Fruit fly (Drosophila melanogaster) whole organism, embryonic: ENCODE results near the gene RPA3.
A peak's percentile ranks its signal among the peaks of the same experiment; 100 is the strongest.

Experiments
- CG1024 ChIP-seq: fragments of 200-800 bp; sonication (Bioruptor generic); IDR thresholded peaks from 2 replicates; pipeline ENCODE4 v1.3.6; 2022; ENCODE audit warnings: missing biosample characterization, missing genetic modification characterization
- CG10565 ChIP-seq: fragments of 200-800 bp; sonication (Bioruptor generic); optimal IDR thresholded peaks from 3 replicates; lab custom pipeline; 2016; ENCODE audit warnings: missing biosample characterization, mild to moderate bottlenecking, missing genetic modification characterization
- CG13424 ChIP-seq: fragments of 200-800 bp; sonication (Bioruptor generic); optimal IDR thresholded peaks from 2 replicates; lab custom pipeline; 2019; ENCODE audit warnings: missing biosample characterization, mild to moderate bottlenecking, missing genetic modification characterization, moderate library complexity
- CG14441 ChIP-seq: fragments of 200-800 bp; sonication (Bioruptor generic); IDR thresholded peaks from 2 replicates; pipeline ENCODE4 v1.3.6; 2022; ENCODE audit warnings: missing biosample characterization, missing genetic modification characterization
- CG14710 ChIP-seq: fragments of 200-800 bp; sonication (Bioruptor generic); optimal IDR thresholded peaks from 3 replicates; lab custom pipeline; 2019; ENCODE audit warnings: missing biosample characterization, mild to moderate bottlenecking, missing genetic modification characterization, moderate library complexity
- CG1603 ChIP-seq: fragments of 200-800 bp; sonication (Bioruptor generic); optimal IDR thresholded peaks from 2 replicates; lab custom pipeline; 2019; ENCODE audit warnings: missing biosample characterization, mild to moderate bottlenecking, missing genetic modification characterization, moderate library complexity
- CG17385 ChIP-seq: fragments of 200-800 bp; sonication (Bioruptor generic); optimal IDR thresholded peaks from 3 replicates; lab custom pipeline; 2018; ENCODE audit warnings: missing biosample characterization, mild to moderate bottlenecking, missing genetic modification characterization
- CG17802 ChIP-seq: fragments of 200-800 bp; sonication (Bioruptor generic); optimal IDR thresholded peaks from 2 replicates; lab custom pipeline; 2018; ENCODE audit warnings: missing biosample characterization, mild to moderate bottlenecking, missing genetic modification characterization, moderate library complexity
- CG18011 ChIP-seq: fragments of 200-800 bp; sonication (Bioruptor generic); optimal IDR thresholded peaks from 2 replicates; lab custom pipeline; 2017; ENCODE audit warnings: missing biosample characterization, missing genetic modification characterization, mild to moderate bottlenecking, moderate library complexity, missing genotype
- CG18476 ChIP-seq: fragments of 200-800 bp; sonication (Bioruptor generic); optimal IDR thresholded peaks from 2 replicates; lab custom pipeline; 2016; ENCODE audit warnings: missing biosample characterization, mild to moderate bottlenecking, missing genetic modification characterization
- CG31224 ChIP-seq: fragments of 200-800 bp; sonication (Bioruptor generic); IDR thresholded peaks from 2 replicates; pipeline ENCODE4 v1.3.6; 2022; ENCODE audit warnings: missing biosample characterization, missing genetic modification characterization
- CG3163 ChIP-seq: fragments of 200-800 bp; sonication (Bioruptor generic); optimal IDR thresholded peaks from 3 replicates; lab custom pipeline; 2016; ENCODE audit warnings: missing biosample characterization, missing genetic modification characterization
- CG33213 ChIP-seq: fragments of 200-800 bp; sonication (Bioruptor generic); optimal IDR thresholded peaks from 3 replicates; lab custom pipeline; 2016; ENCODE audit warnings: missing biosample characterization, missing genetic modification characterization
- CG4617 ChIP-seq: fragments of 200-800 bp; sonication (Bioruptor generic); optimal IDR thresholded peaks from 3 replicates; lab custom pipeline; 2016; ENCODE audit warnings: missing biosample characterization, missing genetic modification characterization, borderline replicate concordance
- CG4854 ChIP-seq: fragments of 200-800 bp; sonication (Bioruptor generic); optimal IDR thresholded peaks from 2 replicates; lab custom pipeline; 2016; ENCODE audit warnings: missing biosample characterization, missing genetic modification characterization, inconsistent platforms
- CG6791 ChIP-seq: fragments of 200-800 bp; sonication (Bioruptor generic); IDR thresholded peaks from 3 replicates; pipeline ENCODE4 v1.3.6; 2022; ENCODE audit warnings: missing biosample characterization, missing genetic modification characterization; ENCODE audit not compliant: partially characterized antibody
- CG7372 ChIP-seq: fragments of 200-800 bp; sonication (Bioruptor generic); IDR thresholded peaks from 2 replicates; pipeline ENCODE4 v1.3.6; 2022; ENCODE audit warnings: missing biosample characterization, missing genetic modification characterization
- CG8281 ChIP-seq: fragments of 200-800 bp; sonication (Bioruptor generic); optimal IDR thresholded peaks from 2 replicates; lab custom pipeline; 2018; ENCODE audit warnings: missing biosample characterization, mild to moderate bottlenecking, missing genetic modification characterization, moderate library complexity
- CG8359 ChIP-seq: fragments of 200-800 bp; sonication (Bioruptor generic); optimal IDR thresholded peaks from 2 replicates; lab custom pipeline; 2017; ENCODE audit warnings: missing biosample characterization, mild to moderate bottlenecking, missing genetic modification characterization, borderline replicate concordance
- CG8765 ChIP-seq: fragments of 200-800 bp; sonication (Bioruptor generic); IDR thresholded peaks from 2 replicates; pipeline ENCODE4 v1.3.6; 2022; ENCODE audit warnings: missing biosample characterization, missing genetic modification characterization
- Dp ChIP-seq: fragments of 200-800 bp; sonication (Bioruptor generic); optimal IDR thresholded peaks from 2 replicates; lab custom pipeline; 2018; ENCODE audit warnings: missing biosample characterization, mild to moderate bottlenecking, missing genetic modification characterization, moderate library complexity
- Dref ChIP-seq: fragments of 200-800 bp; sonication (Bioruptor generic); IDR thresholded peaks from 2 replicates; pipeline ENCODE4 v1.3.6; 2022; ENCODE audit warnings: missing biosample characterization, missing genetic modification characterization
- E2f1 ChIP-seq: fragments of 200-800 bp; sonication (Bioruptor generic); IDR thresholded peaks from 2 replicates; pipeline ENCODE4 v1.3.6; 2022; ENCODE audit warnings: missing biosample characterization, missing genetic modification characterization
- E2f2 ChIP-seq: fragments of 200-800 bp; sonication (Bioruptor generic); IDR thresholded peaks from 2 replicates; pipeline ENCODE4 v1.3.6; 2022; ENCODE audit warnings: missing biosample characterization, missing genetic modification characterization
- HLH4C ChIP-seq: fragments of 200-800 bp; sonication (Bioruptor generic); IDR thresholded peaks from 3 replicates; pipeline ENCODE4 v1.3.6; 2022; ENCODE audit warnings: missing biosample characterization, missing genetic modification characterization; ENCODE audit not compliant: partially characterized antibody
- HLHmδ ChIP-seq: fragments of 200-800 bp; sonication (Bioruptor generic); optimal IDR thresholded peaks from 2 replicates; lab custom pipeline; 2018; ENCODE audit warnings: missing biosample characterization, mild to moderate bottlenecking, missing genetic modification characterization, moderate library complexity
- MESR4 ChIP-seq: fragments of 200-800 bp; sonication (Bioruptor generic); optimal IDR thresholded peaks from 2 replicates; lab custom pipeline; 2018; ENCODE audit warnings: missing biosample characterization, mild to moderate bottlenecking, missing genetic modification characterization, moderate library complexity
- NC2β ChIP-seq: fragments of 200-800 bp; sonication (Bioruptor generic); optimal IDR thresholded peaks from 2 replicates; lab custom pipeline; 2016; ENCODE audit warnings: missing biosample characterization, missing genetic modification characterization
- Nf-YC ChIP-seq: fragments of 200-800 bp; optimal IDR thresholded peaks from 3 replicates; lab custom pipeline; 2019; ENCODE audit warnings: missing biosample characterization, mild to moderate bottlenecking, missing genetic modification characterization, moderate library complexity
- PHDP ChIP-seq: fragments of 200-800 bp; sonication (Bioruptor generic); optimal IDR thresholded peaks from 3 replicates; lab custom pipeline; 2018; ENCODE audit warnings: missing biosample characterization, mild to moderate bottlenecking, missing genetic modification characterization, moderate library complexity
- Poxn ChIP-seq: fragments of 200-800 bp; sonication (Bioruptor generic); IDR thresholded peaks from 2 replicates; pipeline ENCODE4 v1.3.6; 2022; ENCODE audit warnings: missing biosample characterization, missing genetic modification characterization
- Sry-δ ChIP-seq: fragments of 200-800 bp; sonication (Bioruptor generic); optimal IDR thresholded peaks from 2 replicates; lab custom pipeline; 2016; ENCODE audit warnings: missing biosample characterization, missing genetic modification characterization
- chm ChIP-seq: fragments of 200-800 bp; sonication (Bioruptor generic); IDR thresholded peaks from 2 replicates; pipeline ENCODE4 v1.3.6; 2022; ENCODE audit warnings: missing biosample characterization, missing genetic modification characterization
- crc ChIP-seq: fragments of 200-800 bp; sonication (Bioruptor generic); optimal IDR thresholded peaks from 2 replicates; lab custom pipeline; 2016; ENCODE audit warnings: missing biosample characterization, missing genetic modification characterization
- da ChIP-seq: fragments of 200-800 bp; sonication (Bioruptor generic); optimal IDR thresholded peaks from 2 replicates; lab custom pipeline; 2016; ENCODE audit warnings: missing biosample characterization, missing genetic modification characterization
- dm ChIP-seq: fragments of 200-800 bp; sonication (Bioruptor generic); optimal IDR thresholded peaks from 3 replicates; lab custom pipeline; 2016; ENCODE audit warnings: missing biosample characterization, missing genetic modification characterization
- inv ChIP-seq: fragments of 200-800 bp; sonication (Bioruptor generic); IDR thresholded peaks from 2 replicates; pipeline ENCODE4 v1.3.6; 2022; ENCODE audit warnings: missing biosample characterization, missing genetic modification characterization; ENCODE audit not compliant: partially characterized antibody
- ken ChIP-seq: fragments of 200-800 bp; sonication (Bioruptor generic); IDR thresholded peaks from 3 replicates; pipeline ENCODE4 v1.3.6; 2022; ENCODE audit warnings: missing biosample characterization, missing genetic modification characterization
- maf-S ChIP-seq: fragments of 200-800 bp; sonication (Bioruptor generic); optimal IDR thresholded peaks from 2 replicates; lab custom pipeline; 2016; ENCODE audit warnings: missing biosample characterization, missing genetic modification characterization
- nerfin-1 ChIP-seq: fragments of 200-800 bp; sonication (Bioruptor generic); optimal IDR thresholded peaks from 3 replicates; lab custom pipeline; 2019; ENCODE audit warnings: missing biosample characterization, mild to moderate bottlenecking, missing genetic modification characterization, moderate library complexity
- org-1 ChIP-seq: fragments of 200-800 bp; sonication (Bioruptor generic); optimal IDR thresholded peaks from 2 replicates; lab custom pipeline; 2017; ENCODE audit warnings: missing biosample characterization, missing genetic modification characterization
- p53 ChIP-seq: fragments of 200-800 bp; sonication (Bioruptor generic); optimal IDR thresholded peaks from 2 replicates; lab custom pipeline; 2016; ENCODE audit warnings: missing biosample characterization, missing genetic modification characterization
- pb ChIP-seq: fragments of 200-800 bp; sonication (Bioruptor generic); optimal IDR thresholded peaks from 3 replicates; lab custom pipeline; 2016; ENCODE audit warnings: missing biosample characterization, missing genetic modification characterization
- ranshi ChIP-seq: fragments of 200-800 bp; sonication (Bioruptor generic); IDR thresholded peaks from 2 replicates; pipeline ENCODE4 v1.3.6; 2022; ENCODE audit warnings: missing biosample characterization, missing genetic modification characterization
- run ChIP-seq: fragments of 200-800 bp; sonication (Bioruptor generic); optimal IDR thresholded peaks from 3 replicates; lab custom pipeline; 2018; ENCODE audit warnings: missing biosample characterization, mild to moderate bottlenecking, missing genetic modification characterization
- stwl ChIP-seq: fragments of 200-800 bp; sonication (Bioruptor generic); optimal IDR thresholded peaks from 3 replicates; lab custom pipeline; 2018; ENCODE audit warnings: missing biosample characterization, mild to moderate bottlenecking, missing genetic modification characterization, moderate library complexity
- unc-4 ChIP-seq: fragments of 200-800 bp; sonication (Bioruptor generic); IDR thresholded peaks from 2 replicates; pipeline ENCODE4 v1.3.6; 2022; ENCODE audit warnings: missing biosample characterization, missing genetic modification characterization; ENCODE audit not compliant: partially characterized antibody
- z ChIP-seq: fragments of 200-800 bp; sonication (Bioruptor generic); IDR thresholded peaks from 3 replicates; pipeline ENCODE4 v1.3.6; 2022; ENCODE audit warnings: missing biosample characterization, missing genetic modification characterization
- zfh2 ChIP-seq: fragments of 200-800 bp; sonication (Bioruptor generic); optimal IDR thresholded peaks from 2 replicates; lab custom pipeline; 2016; ENCODE audit warnings: missing biosample characterization, missing genetic modification characterization

The RPA3 gene

DNA sequence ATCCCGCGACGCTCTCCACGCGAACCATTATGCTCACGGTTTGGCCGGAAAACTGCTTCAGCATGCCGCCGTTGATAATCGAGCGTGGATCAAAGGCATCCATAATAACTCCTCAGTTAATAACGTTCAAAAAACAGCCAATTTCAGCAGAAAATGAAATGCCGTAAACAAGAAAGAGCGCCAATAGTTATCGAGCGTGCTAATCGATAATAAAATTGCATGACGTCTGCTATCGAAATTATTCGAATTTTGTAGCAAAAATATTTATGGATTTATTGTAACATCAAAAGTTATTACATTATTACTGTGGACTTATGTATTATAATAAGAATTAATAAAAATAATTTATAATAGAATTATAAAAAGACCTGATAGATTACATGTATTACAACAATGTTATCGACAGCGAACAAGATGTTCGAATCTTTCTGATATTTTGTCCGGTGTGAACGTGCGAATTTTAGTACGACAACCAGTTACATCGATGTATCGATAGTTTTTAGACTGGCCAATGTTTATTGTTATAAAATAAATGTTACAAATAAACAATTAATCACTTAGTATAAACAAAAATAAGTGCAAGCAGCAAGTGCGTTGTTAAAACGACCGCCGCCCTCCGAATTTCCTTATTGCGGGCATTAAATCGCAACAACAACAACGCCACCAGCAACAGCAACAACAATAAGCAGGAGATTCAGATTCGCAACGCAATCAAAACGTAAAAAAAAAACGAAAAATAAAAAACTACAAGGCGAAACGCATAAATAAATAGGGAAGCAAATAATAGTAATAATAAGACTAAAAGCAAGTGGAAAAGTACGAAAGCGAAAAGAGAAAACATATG lies at the start of gene RPA3, which contains the start of gene Met (continued):
- no peak for TF ChIP-seq ken (GFP tag; lab: Robert Waterston, UW)
- TF ChIP-seq run (tag; lab: Kevin White, UChicago): no peak
- no peak for TF ChIP-seq CG18011
- no peak for TF ChIP-seq CG17385 (GFP tag; lab: Kevin White, UChicago)
- TF ChIP-seq CG17802 (tag; lab: Kevin White, UChicago): peak; percentile 58
- no peak for TF ChIP-seq CG14441 (GFP tag; lab: Robert Waterston, UW)
- no peak for TF ChIP-seq ranshi (GFP tag; lab: Robert Waterston, UW)
- peak; percentile 54 for TF ChIP-seq inv
- TF ChIP-seq zfh2: no peak
- peak; percentile 21 for TF ChIP-seq Sry-δ (GFP tag; lab: Kevin White, UChicago)
- TF ChIP-seq CG18476 (GFP tag; lab: Kevin White, UChicago): no peak
- no peak for TF ChIP-seq z
- peak; percentile 74 for TF ChIP-seq unc-4
- no peak for TF ChIP-seq HLHmδ
- no peak for TF ChIP-seq CG33213 (GFP tag; lab: Kevin White, UChicago)
- TF ChIP-seq pb: no peak
- TF ChIP-seq CG7372 (GFP tag; lab: Robert Waterston, UW): no peak
- TF ChIP-seq CG8281 (tag; lab: Kevin White, UChicago): no peak
- no peak for TF ChIP-seq nerfin-1 (tag; lab: Kevin White, UChicago)
- peak; percentile 64 for TF ChIP-seq MESR4 (GFP tag; lab: Kevin White, UChicago)
- no peak for TF ChIP-seq CG31224 (GFP tag; lab: Robert Waterston, UW)
- peak; percentile 78 for TF ChIP-seq CG4617
- TF ChIP-seq CG10565 (GFP tag; lab: Kevin White, UChicago): no peak
- TF ChIP-seq dm: no peak
- no peak for TF ChIP-seq da (GFP tag; lab: Kevin White, UChicago)
- no peak for TF ChIP-seq crc (GFP tag; lab: Kevin White, UChicago)
- TF ChIP-seq CG1603 (tag; lab: Kevin White, UChicago): peak; percentile 38
- TF ChIP-seq CG4854 (GFP tag; lab: Kevin White, UChicago): no peak
- TF ChIP-seq Dref (GFP tag; lab: Robert Waterston, UW): peak; percentile 72
- peak; percentile 61; the same call in 1 of the 3 replicates for TF ChIP-seq HLH4C (GFP tag; lab: Robert Waterston, UW)
- TF ChIP-seq CG8359 (GFP tag; lab: Kevin White, UChicago): no peak
- no peak for TF ChIP-seq E2f1 (GFP tag; lab: Robert Waterston, UW)
- no peak for TF ChIP-seq Poxn (GFP tag; lab: Robert Waterston, UW)
- peak; percentile 56 for TF ChIP-seq stwl (tag; lab: Kevin White, UChicago)
- TF ChIP-seq CG6791 (GFP tag; lab: Robert Waterston, UW): peak; percentile 52; the same call in 1 of the 3 replicates
- no peak for TF ChIP-seq chm (GFP tag; lab: Robert Waterston, UW)
- no peak for TF ChIP-seq CG13424 (tag; lab: Kevin White, UChicago)
- TF ChIP-seq Dp (GFP tag; lab: Kevin White, UChicago): peak; percentile 64
- no peak for TF ChIP-seq CG8765 (GFP tag; lab: Robert Waterston, UW)
- TF ChIP-seq p53 (GFP tag; lab: Kevin White, UChicago): no peak
- peak; percentile 14 for TF ChIP-seq Nf-YC (tag; lab: Kevin White, UChicago)
- TF ChIP-seq NC2β: no peak
- TF ChIP-seq CG1024 (GFP tag; lab: Robert Waterston, UW): no peak
- TF ChIP-seq maf-S (GFP tag; lab: Kevin White, UChicago): no peak
- no peak for TF ChIP-seq org-1
- TF ChIP-seq E2f2 (GFP tag; lab: Robert Waterston, UW): peak; percentile 65
- peak; percentile 6 for TF ChIP-seq PHDP (tag; lab: Kevin White, UChicago)
- no peak for TF ChIP-seq CG3163 (GFP tag; lab: Kevin White, UChicago)
- TF ChIP-seq CG14710: peak; percentile 28
